Worm (Caenorhabditis elegans) whole organism, midembryonic: Measurements from ENCODE around the gene W07G4.8.

Source experiments
- flt-1 ChIP-seq: fragments of 200-800 bp; sonication (Bioruptor generic); IDR thresholded peaks from 2 replicates; pipeline ENCODE4 v1.3.6; 2022; ENCODE audit warnings: missing genetic modification characterization, missing compliant biosample characterization
- klf-2 ChIP-seq: fragments of 200-800 bp; sonication (Bioruptor generic); conservative IDR thresholded peaks from 2 replicates; pipeline ENCODE4 v1.3.6; 2022; ENCODE audit warnings: missing genetic modification reagents, missing genetic modification characterization, missing compliant biosample characterization
- med-1 ChIP-seq: sonication (generic microtip); optimal IDR thresholded peaks from 2 replicates; lab custom pipeline; 2017; ENCODE audit warnings: missing genetic modification characterization, mild to moderate bottlenecking, missing compliant biosample characterization, antibody characterized with exemption, missing genetic modification reagents; ENCODE audit not compliant: insufficient read depth
- ref-1 ChIP-seq: fragments of 200-800 bp; sonication (Bioruptor generic); conservative IDR thresholded peaks from 2 replicates; pipeline ENCODE4 v1.3.6; 2022; ENCODE audit warnings: missing genetic modification reagents, missing genetic modification characterization, missing compliant biosample characterization
- ztf-23 ChIP-seq: fragments of 200-800 bp; sonication (Bioruptor generic); IDR thresholded peaks from 2 replicates; pipeline ENCODE4 v1.3.6; 2022; ENCODE audit warnings: missing genetic modification reagents, missing genetic modification characterization, missing compliant biosample characterization

- no peak for TF ChIP-seq flt-1
- no peak for TF ChIP-seq ztf-23 (GFP tag; lab: Robert Waterston, UW)
- no peak for TF ChIP-seq klf-2 (GFP tag; lab: Robert Waterston, UW)
- no peak for TF ChIP-seq med-1 (GFP tag; lab: Kevin White, UChicago)
- TF ChIP-seq ref-1 (GFP tag; lab: Robert Waterston, UW): no peak
These were observed 14.8 kb upstream of the W07G4.8 start for ce11 chrV:13064164-13064563.
